Fruit fly (Drosophila melanogaster) whole organism, embryonic: ENCODE results near the gene RSG7.

Source experiments
- Atf3 ChIP-seq: fragments of 200-800 bp; sonication (Bioruptor generic); optimal IDR thresholded peaks from 3 replicates; lab custom pipeline; 2016; ENCODE audit warnings: missing biosample characterization, missing genetic modification characterization
- CG10462 ChIP-seq: fragments of 200-800 bp; sonication (Bioruptor generic); optimal IDR thresholded peaks from 2 replicates; lab custom pipeline; 2016; ENCODE audit warnings: missing biosample characterization, missing genetic modification characterization
- CG10543 ChIP-seq: fragments of 200-800 bp; sonication (Bioruptor generic); optimal IDR thresholded peaks from 3 replicates; lab custom pipeline; 2017; ENCODE audit warnings: missing biosample characterization, mild to moderate bottlenecking, missing genetic modification characterization, moderate library complexity
- CG12299 ChIP-seq: fragments of 200-800 bp; sonication (Bioruptor generic); optimal IDR thresholded peaks from 2 replicates; lab custom pipeline; 2018; ENCODE audit warnings: missing biosample characterization, mild to moderate bottlenecking, missing genetic modification characterization
- CG13123 ChIP-seq: fragments of 200-800 bp; sonication (Bioruptor generic); optimal IDR thresholded peaks from 2 replicates; lab custom pipeline; 2016; ENCODE audit warnings: missing biosample characterization, missing genetic modification characterization
- CG15073 ChIP-seq: fragments of 200-800 bp; sonication (Bioruptor generic); optimal IDR thresholded peaks from 2 replicates; lab custom pipeline; 2016; ENCODE audit warnings: missing biosample characterization, missing genetic modification characterization
- CG17802 ChIP-seq: fragments of 200-800 bp; sonication (Bioruptor generic); optimal IDR thresholded peaks from 2 replicates; lab custom pipeline; 2018; ENCODE audit warnings: missing biosample characterization, mild to moderate bottlenecking, missing genetic modification characterization, moderate library complexity
- CG18262 ChIP-seq: fragments of 200-800 bp; optimal IDR thresholded peaks from 3 replicates; lab custom pipeline; 2019; ENCODE audit warnings: missing biosample characterization, mild to moderate bottlenecking, missing genetic modification characterization, moderate library complexity
- CG2129 ChIP-seq: fragments of 200-800 bp; sonication (Bioruptor generic); IDR thresholded peaks from 2 replicates; pipeline ENCODE4 v1.3.6; 2022; ENCODE audit warnings: missing biosample characterization, missing genetic modification characterization; ENCODE audit not compliant: partially characterized antibody
- CG2199 ChIP-seq: fragments of 200-800 bp; sonication (Bioruptor generic); IDR thresholded peaks from 3 replicates; pipeline ENCODE4 v1.3.6; 2022; ENCODE audit warnings: missing biosample characterization, missing genetic modification characterization
- CG2875 ChIP-seq: fragments of 200-800 bp; sonication (Bioruptor generic); optimal IDR thresholded peaks from 2 replicates; lab custom pipeline; 2017; ENCODE audit warnings: missing biosample characterization, mild to moderate bottlenecking, missing genetic modification characterization, missing genetic modification reagents
- CG30403 ChIP-seq: fragments of 200-800 bp; sonication (Bioruptor generic); optimal IDR thresholded peaks from 3 replicates; lab custom pipeline; 2016; ENCODE audit warnings: missing biosample characterization, missing genetic modification characterization
- CG31224 ChIP-seq: fragments of 200-800 bp; sonication (Bioruptor generic); IDR thresholded peaks from 2 replicates; pipeline ENCODE4 v1.3.6; 2022; ENCODE audit warnings: missing biosample characterization, missing genetic modification characterization
- CG3163 ChIP-seq: fragments of 200-800 bp; sonication (Bioruptor generic); optimal IDR thresholded peaks from 3 replicates; lab custom pipeline; 2016; ENCODE audit warnings: missing biosample characterization, missing genetic modification characterization
- CG4360 ChIP-seq: fragments of 200-800 bp; sonication (Bioruptor generic); IDR thresholded peaks from 2 replicates; pipeline ENCODE4 v1.3.6; 2022; ENCODE audit warnings: missing biosample characterization, missing genetic modification characterization
- CG4424 ChIP-seq: fragments of 200-800 bp; sonication (Bioruptor generic); optimal IDR thresholded peaks from 3 replicates; lab custom pipeline; 2016; ENCODE audit warnings: missing biosample characterization, missing genetic modification characterization
- CG7786 ChIP-seq: fragments of 200-800 bp; sonication (Bioruptor generic); optimal IDR thresholded peaks from 2 replicates; lab custom pipeline; 2016; ENCODE audit warnings: missing biosample characterization, missing genetic modification characterization
- CG9727 ChIP-seq: fragments of 200-800 bp; sonication (Bioruptor generic); optimal IDR thresholded peaks from 3 replicates; lab custom pipeline; 2017; ENCODE audit warnings: missing biosample characterization, mild to moderate bottlenecking, missing genetic modification characterization
- CG9797 ChIP-seq: fragments of 200-800 bp; sonication (Bioruptor generic); optimal IDR thresholded peaks from 3 replicates; lab custom pipeline; 2018; ENCODE audit warnings: missing biosample characterization, mild to moderate bottlenecking, missing genetic modification characterization
- D19B ChIP-seq: fragments of 200-800 bp; sonication (Bioruptor generic); optimal IDR thresholded peaks from 2 replicates; lab custom pipeline; 2017; ENCODE audit warnings: missing biosample characterization, mild to moderate bottlenecking, missing genetic modification characterization
- Dad ChIP-seq: fragments of 200-800 bp; sonication (Bioruptor generic); optimal IDR thresholded peaks from 3 replicates; lab custom pipeline; 2016; ENCODE audit warnings: missing biosample characterization, missing genetic modification characterization
- Dip3 ChIP-seq: fragments of 200-800 bp; sonication (Bioruptor generic); optimal IDR thresholded peaks from 3 replicates; lab custom pipeline; 2016; ENCODE audit warnings: missing biosample characterization, missing genetic modification characterization
- Dp ChIP-seq: fragments of 200-800 bp; sonication (Bioruptor generic); optimal IDR thresholded peaks from 2 replicates; lab custom pipeline; 2018; ENCODE audit warnings: missing biosample characterization, mild to moderate bottlenecking, missing genetic modification characterization, moderate library complexity
- ERR ChIP-seq: fragments of 200-800 bp; sonication (Bioruptor generic); optimal IDR thresholded peaks from 2 replicates; lab custom pipeline; 2016; ENCODE audit warnings: missing biosample characterization, missing genetic modification characterization
- GATAe ChIP-seq: fragments of 200-800 bp; sonication (Bioruptor generic); conservative IDR thresholded peaks from 2 replicates; pipeline ENCODE4 v1.3.6; 2022; ENCODE audit warnings: missing biosample characterization, missing genetic modification characterization
- HHEX ChIP-seq: fragments of 200-800 bp; sonication (Bioruptor generic); optimal IDR thresholded peaks from 3 replicates; lab custom pipeline; 2017; ENCODE audit warnings: missing biosample characterization, mild to moderate bottlenecking, missing genetic modification characterization, missing genetic modification reagents
- HmgZ ChIP-seq: fragments of 200-800 bp; sonication (Bioruptor generic); optimal IDR thresholded peaks from 2 replicates; lab custom pipeline; 2018; ENCODE audit warnings: missing biosample characterization, mild to moderate bottlenecking, missing genetic modification characterization
- Hmr ChIP-seq: fragments of 200-800 bp; sonication (Bioruptor generic); optimal IDR thresholded peaks from 3 replicates; lab custom pipeline; 2017; ENCODE audit warnings: mild to moderate bottlenecking, missing biosample characterization, missing genetic modification reagents, missing genetic modification characterization
- Lim3 ChIP-seq: fragments of 200-800 bp; sonication (Bioruptor generic); IDR thresholded peaks from 2 replicates; pipeline ENCODE4 v1.3.6; 2022; ENCODE audit warnings: missing biosample characterization, missing genetic modification characterization
- NC2α ChIP-seq: fragments of 200-800 bp; sonication (Bioruptor generic); optimal IDR thresholded peaks from 2 replicates; lab custom pipeline; 2016; ENCODE audit warnings: missing biosample characterization, missing genetic modification characterization
- Nf-YA ChIP-seq: fragments of 200-800 bp; sonication (Bioruptor generic); IDR thresholded peaks from 2 replicates; pipeline ENCODE4 v1.3.6; 2022; ENCODE audit warnings: missing biosample characterization, missing genetic modification characterization
- Nf-YB ChIP-seq: fragments of 200-800 bp; sonication (Bioruptor generic); optimal IDR thresholded peaks from 3 replicates; lab custom pipeline; 2019; ENCODE audit warnings: missing biosample characterization, mild to moderate bottlenecking, missing genetic modification characterization, moderate library complexity
- cato ChIP-seq: fragments of 200-800 bp; sonication (Bioruptor generic); optimal IDR thresholded peaks from 2 replicates; lab custom pipeline; 2016; ENCODE audit warnings: missing biosample characterization, missing genetic modification characterization, borderline replicate concordance
- chm ChIP-seq: fragments of 200-800 bp; sonication (Bioruptor generic); IDR thresholded peaks from 2 replicates; pipeline ENCODE4 v1.3.6; 2022; ENCODE audit warnings: missing biosample characterization, missing genetic modification characterization
- croc ChIP-seq: fragments of 200-800 bp; sonication (Bioruptor generic); conservative IDR thresholded peaks from 3 replicates; pipeline ENCODE4 v1.3.6; 2022; ENCODE audit warnings: missing biosample characterization, missing genetic modification characterization
- crp ChIP-seq, 2 experiments: fragments of 200-800 bp; sonication (Bioruptor generic); optimal IDR thresholded peaks; 2 replicates in 1 of 2; 3 replicates in 1 of 2; lab custom pipeline; 2017; ENCODE audit warnings: missing biosample characterization in 2 of 2, missing genetic modification characterization in 2 of 2, mild to moderate bottlenecking in 1 of 2, moderate library complexity in 1 of 2
- dpn ChIP-seq, 2 experiments: fragments of 200-800 bp; sonication (Bioruptor generic); optimal IDR thresholded peaks; 3 replicates each; lab custom pipeline; 2016; ENCODE audit warnings: missing biosample characterization in 2 of 2, missing genetic modification characterization in 2 of 2
- exex ChIP-seq: fragments of 200-800 bp; sonication (Bioruptor generic); optimal IDR thresholded peaks from 4 replicates; lab custom pipeline; 2018; ENCODE audit warnings: missing biosample characterization, mild to moderate bottlenecking, missing genetic modification characterization, moderate library complexity
- gt ChIP-seq: fragments of 200-800 bp; sonication (Bioruptor generic); IDR thresholded peaks from 2 replicates; pipeline ENCODE4 v1.3.6; 2022; ENCODE audit warnings: missing biosample characterization, missing genetic modification characterization
- ken ChIP-seq: fragments of 200-800 bp; sonication (Bioruptor generic); IDR thresholded peaks from 3 replicates; pipeline ENCODE4 v1.3.6; 2022; ENCODE audit warnings: missing biosample characterization, missing genetic modification characterization
- kni ChIP-seq: fragments of 200-800 bp; sonication (Bioruptor generic); optimal IDR thresholded peaks from 3 replicates; lab custom pipeline; 2017; ENCODE audit warnings: mild to moderate bottlenecking, missing biosample characterization, missing genetic modification reagents, missing genetic modification characterization
- knrl ChIP-seq: fragments of 200-800 bp; sonication (Bioruptor generic); IDR thresholded peaks from 3 replicates; pipeline ENCODE4 v1.3.6; 2022; ENCODE audit warnings: missing biosample characterization, missing genetic modification characterization; ENCODE audit not compliant: partially characterized antibody
- nmo ChIP-seq: fragments of 200-800 bp; sonication (Bioruptor generic); optimal IDR thresholded peaks from 2 replicates; lab custom pipeline; 2018; ENCODE audit warnings: missing biosample characterization, mild to moderate bottlenecking, missing genetic modification characterization, moderate library complexity
- p53 ChIP-seq: fragments of 200-800 bp; sonication (Bioruptor generic); optimal IDR thresholded peaks from 2 replicates; lab custom pipeline; 2016; ENCODE audit warnings: missing biosample characterization, missing genetic modification characterization
- pzg ChIP-seq: fragments of 200-800 bp; sonication (Bioruptor generic); optimal IDR thresholded peaks from 3 replicates; lab custom pipeline; 2018; ENCODE audit warnings: missing biosample characterization, mild to moderate bottlenecking, missing genetic modification characterization, moderate library complexity
- repo ChIP-seq: fragments of 200-800 bp; sonication (Bioruptor generic); optimal IDR thresholded peaks from 2 replicates; lab custom pipeline; 2016; ENCODE audit warnings: missing biosample characterization, missing genetic modification characterization
- run ChIP-seq: fragments of 200-800 bp; sonication (Bioruptor generic); optimal IDR thresholded peaks from 3 replicates; lab custom pipeline; 2018; ENCODE audit warnings: missing biosample characterization, mild to moderate bottlenecking, missing genetic modification characterization
- salm ChIP-seq: fragments of 200-800 bp; sonication (Bioruptor generic); optimal IDR thresholded peaks from 2 replicates; lab custom pipeline; 2018; ENCODE audit warnings: missing biosample characterization, mild to moderate bottlenecking, missing genetic modification characterization
- sqz ChIP-seq: fragments of 200-800 bp; sonication (Bioruptor generic); optimal IDR thresholded peaks from 3 replicates; lab custom pipeline; 2018; ENCODE audit warnings: missing biosample characterization, mild to moderate bottlenecking, missing genetic modification characterization
- tin ChIP-seq: fragments of 200-800 bp; sonication (Bioruptor generic); optimal IDR thresholded peaks from 3 replicates; lab custom pipeline; 2016; ENCODE audit warnings: missing biosample characterization, missing genetic modification characterization
- toy ChIP-seq: fragments of 200-800 bp; sonication (Bioruptor generic); IDR thresholded peaks from 2 replicates; pipeline ENCODE4 v1.3.6; 2022; ENCODE audit warnings: missing biosample characterization, missing genetic modification characterization
- trem ChIP-seq: fragments of 200-800 bp; optimal IDR thresholded peaks from 3 replicates; lab custom pipeline; 2019; ENCODE audit warnings: missing biosample characterization, mild to moderate bottlenecking, missing genetic modification characterization, moderate library complexity

The RSG7 gene

dm6 chrX:16854746-16855145, 10.5 kb upstream of the RSG7 start (continued):
- no peak for TF ChIP-seq CG9797
- TF ChIP-seq tin (GFP tag; lab: Kevin White, UChicago), result no peak
- TF ChIP-seq Dip3 (GFP tag; lab: Kevin White, UChicago), result peak; percentile 2
- no peak for TF ChIP-seq D19B (GFP tag; lab: Kevin White, UChicago)
- TF ChIP-seq Hmr (GFP tag; lab: Kevin White, UChicago), result peak; percentile 39
- TF ChIP-seq CG2875 (GFP tag; lab: Kevin White, UChicago), result peak; percentile 26
- TF ChIP-seq knrl, result no peak
- peak; percentile 29 for TF ChIP-seq run (tag; lab: Kevin White, UChicago)
- TF ChIP-seq gt (GFP tag; lab: Robert Waterston, UW), result no peak
- no peak for TF ChIP-seq p53 (GFP tag; lab: Kevin White, UChicago)
- peak; percentile 48 for TF ChIP-seq CG4424
- TF ChIP-seq cato (GFP tag; lab: Kevin White, UChicago), result no peak
- TF ChIP-seq nmo (GFP tag; lab: Kevin White, UChicago), result peak; percentile 72
- no peak for TF ChIP-seq CG2129 (GFP tag; lab: Robert Waterston, UW)
- peak; percentile 2 for TF ChIP-seq trem (tag; lab: Kevin White, UChicago)
- no peak for TF ChIP-seq CG31224 (GFP tag; lab: Robert Waterston, UW)
- peak; percentile 41 for TF ChIP-seq CG9727 (GFP tag; lab: Kevin White, UChicago)
- no peak for TF ChIP-seq CG10462 (GFP tag; lab: Kevin White, UChicago)
- TF ChIP-seq CG15073 (GFP tag; lab: Kevin White, UChicago), result no peak
- TF ChIP-seq Dp (GFP tag; lab: Kevin White, UChicago), result no peak
- TF ChIP-seq CG2199 (GFP tag; lab: Robert Waterston, UW), result no peak
- TF ChIP-seq CG12299 (tag; lab: Kevin White, UChicago), result no peak
- peak; percentile 65 for TF ChIP-seq CG30403 (GFP tag; lab: Kevin White, UChicago)
- TF ChIP-seq chm (GFP tag; lab: Robert Waterston, UW), result no peak
- TF ChIP-seq exex (tag; lab: Kevin White, UChicago), result no peak
- TF ChIP-seq HHEX, result peak; percentile 1
- TF ChIP-seq CG17802 (tag; lab: Kevin White, UChicago), result no peak
- TF ChIP-seq sqz, result no peak
- TF ChIP-seq dpn (GFP tag; optimal IDR thresholded peaks at IDR 0.05; lab: Kevin White, UChicago), result peak; percentile 33 to 44
- no peak for TF ChIP-seq toy (GFP tag; lab: Robert Waterston, UW)
- no peak for TF ChIP-seq GATAe
- no peak for TF ChIP-seq Dad (GFP tag; lab: Kevin White, UChicago)
- no peak for TF ChIP-seq Lim3 (GFP tag; lab: Robert Waterston, UW)
- peak; percentile 34 for TF ChIP-seq Nf-YB (GFP tag; lab: Kevin White, UChicago)
- TF ChIP-seq ERR, result no peak
- peak; percentile 39 for TF ChIP-seq salm (tag; lab: Kevin White, UChicago)
- TF ChIP-seq CG4360, result no peak
- no peak; the same call in 2 of the 3 replicates for TF ChIP-seq croc (GFP tag; lab: Robert Waterston, UW)
- no peak for TF ChIP-seq repo (GFP tag; lab: Kevin White, UChicago)
- no peak for TF ChIP-seq crp (GFP tag; optimal IDR thresholded peaks at IDR 0.05; lab: Kevin White, UChicago)
- TF ChIP-seq CG13123 (GFP tag; lab: Kevin White, UChicago), result no peak
- no peak for TF ChIP-seq ken (GFP tag; lab: Robert Waterston, UW)
- TF ChIP-seq pzg (GFP tag; lab: Kevin White, UChicago), result no peak
- TF ChIP-seq Atf3 (GFP tag; lab: Kevin White, UChicago), result no peak
- no peak for TF ChIP-seq kni (GFP tag; lab: Kevin White, UChicago)
- TF ChIP-seq CG3163 (GFP tag; lab: Kevin White, UChicago), result no peak
- TF ChIP-seq CG18262 (tag; lab: Kevin White, UChicago), result peak; percentile 50
- no peak for TF ChIP-seq HmgZ (tag; lab: Kevin White, UChicago)
- no peak for TF ChIP-seq CG10543 (GFP tag; lab: Kevin White, UChicago)
- no peak for TF ChIP-seq CG7786 (GFP tag; lab: Kevin White, UChicago)
- TF ChIP-seq NC2α (GFP tag; lab: Kevin White, UChicago), result no peak
- no peak for TF ChIP-seq Nf-YA (GFP tag; lab: Robert Waterston, UW)
